Worm (Caenorhabditis elegans) whole organism, L1 larva: Measurements from ENCODE around the gene Y51A2D.21.
A peak's percentile ranks its signal among the peaks of the same experiment; 100 is the strongest.

Experiments
- C04F5.9 ChIP-seq: sonication (generic microtip); optimal IDR thresholded peaks from 2 replicates; lab custom pipeline; 2016; ENCODE audit warnings: missing genetic modification characterization, missing compliant biosample characterization
- C16A3.4 ChIP-seq: fragments of 150-350 bp; optimal IDR thresholded peaks from 2 replicates; lab custom pipeline; 2014; ENCODE audit warnings: missing biosample characterization, missing genetic modification characterization
- F16B12.6 ChIP-seq: fragments of 150-350 bp; optimal IDR thresholded peaks from 2 replicates; lab custom pipeline; 2014; ENCODE audit warnings: missing biosample characterization, missing genetic modification characterization
- Y116A8C.19 ChIP-seq: sonication (generic microtip); optimal IDR thresholded peaks from 2 replicates; lab custom pipeline; 2016; ENCODE audit warnings: missing compliant biosample characterization, missing genetic modification characterization, borderline replicate concordance
- blmp-1 ChIP-seq: fragments of 150-350 bp; optimal IDR thresholded peaks from 2 replicates; lab custom pipeline; 2014; ENCODE audit warnings: missing biosample characterization, missing genetic modification characterization
- ceh-82 ChIP-seq, 3 experiments: fragments of 150-350 bp in 1 of 3; sonication (generic microtip) in 2 of 3; optimal IDR thresholded peaks; 2 replicates each; lab custom pipeline; 2014 to 2017; ENCODE audit warnings: missing biosample characterization in 3 of 3, missing genetic modification characterization in 3 of 3
- ceh-88 ChIP-seq: fragments of 200-800 bp; sonication (Bioruptor generic); IDR thresholded peaks from 2 replicates; pipeline ENCODE4 v1.3.6; 2022; ENCODE audit warnings: missing genetic modification characterization, missing compliant biosample characterization
- ceh-90 ChIP-seq: sonication (generic microtip); optimal IDR thresholded peaks from 2 replicates; lab custom pipeline; 2016; ENCODE audit warnings: missing genetic modification characterization, missing compliant biosample characterization
- ces-1 ChIP-seq: fragments of 150-350 bp; optimal IDR thresholded peaks from 2 replicates; lab custom pipeline; 2014; ENCODE audit warnings: missing biosample characterization, missing genetic modification reagents, missing genetic modification characterization
- elt-3 ChIP-seq, 6 experiments: fragments of 150-350 bp in 1 of 6; sonication (generic microtip); optimal IDR thresholded peaks; 2 replicates each; lab custom pipeline; 2017 to 2018; ENCODE audit warnings: missing biosample characterization in 6 of 6, missing genetic modification characterization in 6 of 6, inconsistent platforms in 1 of 6
- ets-5 ChIP-seq: fragments of 200-800 bp; sonication (Bioruptor generic); IDR thresholded peaks from 2 replicates; pipeline ENCODE4 v1.3.6; 2022; ENCODE audit warnings: missing genetic modification characterization, missing compliant biosample characterization
- fkh-10 ChIP-seq: sonication (generic microtip); optimal IDR thresholded peaks from 2 replicates; lab custom pipeline; 2017; ENCODE audit warnings: missing biosample characterization, missing genetic modification reagents, missing genetic modification characterization
- hlh-17 ChIP-seq: fragments of 200-800 bp; sonication (Bioruptor generic); optimal IDR thresholded peaks from 2 replicates; lab custom pipeline; 2018; ENCODE audit warnings: missing genetic modification characterization, mild to moderate bottlenecking, missing compliant biosample characterization, moderate library complexity, borderline replicate concordance
- hlh-4 ChIP-seq: sonication (generic microtip); optimal IDR thresholded peaks from 2 replicates; lab custom pipeline; 2016; ENCODE audit warnings: mild to moderate bottlenecking, missing genetic modification characterization, missing compliant biosample characterization
- irx-1 ChIP-seq: sonication (generic microtip); optimal IDR thresholded peaks from 2 replicates; lab custom pipeline; 2016; ENCODE audit warnings: missing genetic modification characterization, missing compliant biosample characterization
- isw-1 ChIP-seq: fragments of 200-800 bp; sonication (Bioruptor generic); IDR thresholded peaks from 2 replicates; pipeline ENCODE4 v1.3.6; 2022; ENCODE audit warnings: missing genetic modification characterization, missing compliant biosample characterization
- jun-1 ChIP-seq: fragments of 150-350 bp; optimal IDR thresholded peaks from 2 replicates; lab custom pipeline; 2014; ENCODE audit warnings: missing biosample characterization, missing genetic modification reagents, missing genetic modification characterization
- lin-14 ChIP-seq: fragments of 200-800 bp; sonication (Bioruptor generic); optimal IDR thresholded peaks from 2 replicates; lab custom pipeline; 2018; ENCODE audit warnings: mild to moderate bottlenecking, missing genetic modification characterization, moderate library complexity, missing compliant biosample characterization
- lin-39 ChIP-seq: fragments of 150-350 bp; optimal IDR thresholded peaks from 2 replicates; lab custom pipeline; 2014; ENCODE audit warnings: missing biosample characterization, missing genetic modification reagents, missing genetic modification characterization
- lsy-2 ChIP-seq, 2 experiments: fragments of 150-350 bp; optimal IDR thresholded peaks; 2 replicates each; lab custom pipeline; 2014; ENCODE audit warnings: missing biosample characterization in 2 of 2, missing genetic modification characterization in 2 of 2
- mab-9 ChIP-seq: fragments of 200-800 bp; sonication (Bioruptor generic); IDR thresholded peaks from 2 replicates; pipeline ENCODE4 v1.3.6; 2022; ENCODE audit warnings: missing genetic modification reagents, missing genetic modification characterization, missing compliant biosample characterization
- mdl-1 ChIP-seq, 2 experiments: fragments of 150-350 bp; optimal IDR thresholded peaks; 2 replicates each; lab custom pipeline; 2014 to 2017; ENCODE audit warnings: missing biosample characterization in 2 of 2, missing genetic modification characterization in 2 of 2, inconsistent platforms in 1 of 2
- mef-2 ChIP-seq: fragments of 150-350 bp; optimal IDR thresholded peaks from 2 replicates; lab custom pipeline; 2014; ENCODE audit warnings: missing biosample characterization, missing genetic modification characterization
- nhr-19 ChIP-seq: fragments of 200-800 bp; sonication (Bioruptor generic); conservative IDR thresholded peaks from 2 replicates; pipeline ENCODE4 v1.3.6; 2022; ENCODE audit warnings: missing genetic modification characterization, missing compliant biosample characterization
- nhr-20 ChIP-seq: sonication (generic microtip); optimal IDR thresholded peaks from 2 replicates; lab custom pipeline; 2016; ENCODE audit warnings: mild to moderate bottlenecking, missing genetic modification characterization, missing compliant biosample characterization
- nhr-237 ChIP-seq: fragments of 150-350 bp; optimal IDR thresholded peaks from 2 replicates; lab custom pipeline; 2014; ENCODE audit warnings: missing biosample characterization, missing genetic modification characterization
- nhr-47 ChIP-seq: sonication (generic microtip); optimal IDR thresholded peaks from 2 replicates; lab custom pipeline; 2016; ENCODE audit warnings: mild to moderate bottlenecking, missing genetic modification characterization, moderate library complexity, missing compliant biosample characterization
- nhr-71 ChIP-seq: sonication (generic microtip); optimal IDR thresholded peaks from 2 replicates; lab custom pipeline; 2016; ENCODE audit warnings: mild to moderate bottlenecking, missing genetic modification characterization, moderate library complexity, missing compliant biosample characterization
- nhr-76 ChIP-seq: sonication (generic microtip); optimal IDR thresholded peaks from 2 replicates; lab custom pipeline; 2017; ENCODE audit warnings: missing biosample characterization, missing genetic modification characterization
- nhr-84 ChIP-seq: sonication (generic microtip); optimal IDR thresholded peaks from 2 replicates; lab custom pipeline; 2017; ENCODE audit warnings: missing biosample characterization, missing genetic modification characterization
- nhr-85 ChIP-seq: sonication (generic microtip); peaks from one replicate; lab custom pipeline; 2016; ENCODE audit warnings: missing genetic modification characterization, inconsistent platforms, missing compliant biosample characterization
- pag-3 ChIP-seq: sonication (generic microtip); optimal IDR thresholded peaks from 2 replicates; lab custom pipeline; 2017; ENCODE audit warnings: missing genetic modification characterization, mild to moderate bottlenecking, missing compliant biosample characterization, antibody characterized with exemption, borderline replicate concordance; ENCODE audit not compliant: insufficient read depth
- pax-3 ChIP-seq: fragments of 200-800 bp; sonication (Bioruptor generic); optimal IDR thresholded peaks from 2 replicates; lab custom pipeline; 2018; ENCODE audit warnings: mild to moderate bottlenecking, missing genetic modification characterization, moderate library complexity, missing compliant biosample characterization
- rnt-1 ChIP-seq: sonication (generic microtip); optimal IDR thresholded peaks from 2 replicates; lab custom pipeline; 2016; ENCODE audit warnings: mild to moderate bottlenecking, missing genetic modification characterization, moderate library complexity, missing compliant biosample characterization
- snpc-4 ChIP-seq: fragments of 150-350 bp; optimal IDR thresholded peaks from 2 replicates; lab custom pipeline; 2014; ENCODE audit warnings: missing biosample characterization, missing genetic modification characterization
- sox-4 ChIP-seq: sonication (generic microtip); optimal IDR thresholded peaks from 2 replicates; lab custom pipeline; 2016; ENCODE audit warnings: missing genetic modification characterization, missing compliant biosample characterization
- sup-37 ChIP-seq: fragments of 200-800 bp; sonication (Bioruptor generic); optimal IDR thresholded peaks from 2 replicates; lab custom pipeline; 2018; ENCODE audit warnings: mild to moderate bottlenecking, missing genetic modification characterization, missing compliant biosample characterization
- swsn-7 ChIP-seq: sonication (generic microtip); optimal IDR thresholded peaks from 2 replicates; lab custom pipeline; 2016; ENCODE audit warnings: missing genetic modification characterization, missing compliant biosample characterization
- tlp-1 ChIP-seq: fragments of 150-350 bp; optimal IDR thresholded peaks from 2 replicates; lab custom pipeline; 2014; ENCODE audit warnings: missing biosample characterization, missing genetic modification characterization
- unc-130 ChIP-seq: fragments of 150-350 bp; optimal IDR thresholded peaks from 2 replicates; lab custom pipeline; 2017; ENCODE audit warnings: missing biosample characterization, missing genetic modification characterization, inconsistent platforms
- unc-62 ChIP-seq: fragments of 150-350 bp; optimal IDR thresholded peaks from 2 replicates; lab custom pipeline; 2014; ENCODE audit warnings: missing biosample characterization, missing genetic modification reagents, missing genetic modification characterization
- unc-86 ChIP-seq: sonication (generic microtip); optimal IDR thresholded peaks from 2 replicates; lab custom pipeline; 2016; ENCODE audit warnings: missing genetic modification characterization, missing compliant biosample characterization
- unc-98 ChIP-seq: fragments of 200-800 bp; sonication (Bioruptor generic); IDR thresholded peaks from 2 replicates; pipeline ENCODE4 v1.3.6; 2022; ENCODE audit warnings: missing genetic modification characterization, missing compliant biosample characterization
- vab-15 ChIP-seq: sonication (generic microtip); optimal IDR thresholded peaks from 2 replicates; lab custom pipeline; 2017; ENCODE audit warnings: missing genotype, mild to moderate bottlenecking, missing genetic modification characterization, missing compliant biosample characterization
- zip-4 ChIP-seq: fragments of 200-800 bp; sonication (Bioruptor generic); optimal IDR thresholded peaks from 2 replicates; lab custom pipeline; 2018; ENCODE audit warnings: mild to moderate bottlenecking, missing genetic modification characterization, moderate library complexity, missing compliant biosample characterization
- ztf-11 ChIP-seq, 2 experiments: sonication (generic microtip); optimal IDR thresholded peaks; 2 replicates each; lab custom pipeline; 2016 to 2017; ENCODE audit warnings: missing genetic modification characterization in 2 of 2, missing biosample characterization in 1 of 2, missing compliant biosample characterization in 1 of 2
- ztf-4 ChIP-seq: fragments of 150-350 bp; optimal IDR thresholded peaks from 2 replicates; lab custom pipeline; 2014; ENCODE audit warnings: missing biosample characterization, missing genetic modification characterization

Gene Y51A2D.21

ce11 chrV:18536015-18536414, 35.6 kb upstream of the Y51A2D.21 start:
- no peak for TF ChIP-seq C16A3.4 (tag; lab: Kevin White, UChicago)
- TF ChIP-seq tlp-1 (tag; lab: Kevin White, UChicago): no peak
- TF ChIP-seq lsy-2 (tag; optimal IDR thresholded peaks at IDR 0.05; lab: Kevin White, UChicago): no peak
- TF ChIP-seq ces-1 (GFP tag; lab: Kevin White, UChicago): no peak
- TF ChIP-seq zip-4 (GFP tag; lab: Kevin White, UChicago): no peak
- TF ChIP-seq nhr-85 (tag; lab: Kevin White, UChicago): no peak
- no peak for TF ChIP-seq ceh-82 (tag; optimal IDR thresholded peaks at IDR 0.05; lab: Kevin White, UChicago)
- no peak for TF ChIP-seq mdl-1 (tag; optimal IDR thresholded peaks at IDR 0.05; lab: Kevin White, UChicago)
- TF ChIP-seq nhr-71 (tag; lab: Kevin White, UChicago): no peak
- no peak for TF ChIP-seq pag-3 (tag; lab: Kevin White, UChicago)

- no peak for TF ChIP-seq hlh-4 (tag; lab: Kevin White, UChicago)
- no peak for TF ChIP-seq nhr-19 (GFP tag; lab: Robert Waterston, UW)
- no peak for TF ChIP-seq unc-62
- TF ChIP-seq isw-1 (GFP tag; lab: Robert Waterston, UW): no peak
- TF ChIP-seq ceh-82 (tag; optimal IDR thresholded peaks at IDR 0.05; lab: Kevin White, UChicago): no peak
- no peak for TF ChIP-seq mab-9 (GFP tag; lab: Robert Waterston, UW)
- no peak for TF ChIP-seq hlh-17 (GFP tag; lab: Kevin White, UChicago)
- no peak for TF ChIP-seq nhr-76
- TF ChIP-seq zip-4 (GFP tag; lab: Kevin White, UChicago): no peak
- no peak for TF ChIP-seq sox-4 (tag; lab: Kevin White, UChicago)
- TF ChIP-seq nhr-47 (tag; lab: Kevin White, UChicago): no peak
- TF ChIP-seq fkh-10 (GFP tag; lab: Kevin White, UChicago): no peak
- TF ChIP-seq ceh-90 (tag; lab: Kevin White, UChicago): no peak
- TF ChIP-seq jun-1 (tag; lab: Kevin White, UChicago): no peak
- no peak for TF ChIP-seq unc-98
These were observed 17.9 kb upstream of the Y51A2D.21 start, which contains the start of gene Y51A2D.8 for ce11 chrV:18553750-18554149. Gene Y51A2D.8, minus strand, starts transcription at chrV:18553850.

ce11 chrV:18556488-18556887, 15.1 kb upstream of the Y51A2D.21 start, which contains the start of the genes ttr-24 and ttr-25:
Gene ttr-24, minus strand, starts transcription at chrV:18556643.
Gene ttr-25, plus strand, starts transcription at chrV:18556714.
- TF ChIP-seq F16B12.6 (tag; lab: Kevin White, UChicago) (no peak), nhr-84 (tag; lab: Kevin White, UChicago) (no peak), ets-5 (no peak), nhr-237 (tag; lab: Kevin White, UChicago) (no peak), nhr-19 (GFP tag; lab: Robert Waterston, UW) (peak; percentile 28), C04F5.9 (tag; lab: Kevin White, UChicago) (no peak), unc-62 (no peak), ztf-11 (tag; optimal IDR thresholded peaks at IDR 0.05; lab: Kevin White, UChicago) (no peak), nhr-47 (tag; lab: Kevin White, UChicago) (no peak), ceh-90 (tag; lab: Kevin White, UChicago) (no peak), vab-15 (tag; lab: Kevin White, UChicago) (no peak), tlp-1 (tag; lab: Kevin White, UChicago) (no peak), sup-37 (no peak), unc-130 (tag; lab: Kevin White, UChicago) (peak; percentile 38), swsn-7 (tag; lab: Kevin White, UChicago) (no peak), nhr-20 (tag; lab: Kevin White, UChicago) (no peak), mef-2 (tag; lab: Kevin White, UChicago) (no peak), irx-1 (tag; lab: Kevin White, UChicago) (no peak), snpc-4 (tag; lab: Kevin White, UChicago) (no peak), elt-3 (tag; optimal IDR thresholded peaks at IDR 0.05; lab: Kevin White, UChicago) (no peak), Y116A8C.19 (tag; lab: Kevin White, UChicago) (no peak), pag-3 (tag; lab: Kevin White, UChicago) (no peak), blmp-1 (tag; lab: Kevin White, UChicago) (no peak), lin-14 (GFP tag; lab: Kevin White, UChicago) (peak; percentile 32), pax-3 (tag; lab: Kevin White, UChicago) (no peak), lsy-2 (tag; optimal IDR thresholded peaks at IDR 0.05; lab: Kevin White, UChicago) (no peak), rnt-1 (tag; lab: Kevin White, UChicago) (peak; percentile 51), unc-86 (tag; lab: Kevin White, UChicago) (no peak), ztf-4 (tag; lab: Kevin White, UChicago) (no peak), ceh-88 (GFP tag; lab: Robert Waterston, UW) (no peak), unc-98 (no peak), nhr-71 (tag; lab: Kevin White, UChicago) (peak; percentile 42), hlh-4 (tag; lab: Kevin White, UChicago) (no peak), lin-39 (no peak)
